Fruit fly (Drosophila melanogaster): Measurements from ENCODE around the gene Ugt302E1.

DNA sequence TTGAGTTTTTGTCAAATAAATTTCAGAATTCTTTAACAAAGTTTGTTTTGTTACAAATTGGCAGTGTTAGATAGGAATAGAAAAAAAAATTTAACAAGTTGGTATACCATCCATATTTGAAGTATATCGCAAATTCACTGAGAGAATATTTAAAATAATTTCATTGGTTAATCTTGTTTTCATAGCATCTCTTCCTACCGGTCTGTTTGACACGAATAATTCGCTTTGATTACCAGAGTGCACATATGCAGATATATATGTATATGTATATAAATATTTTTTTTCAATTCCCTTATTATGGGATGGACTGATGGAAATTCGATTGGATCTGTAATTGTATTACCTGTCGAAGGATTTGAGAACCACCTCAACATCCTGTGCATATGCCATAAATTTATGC, 38.8 kb upstream of the Ugt302E1 start, which contains the start of gene SdhCL:
- no peak for TF ChIP-seq CG8478 (optimal IDR thresholded peaks at IDR 0.05)
- TF ChIP-seq CTCF (optimal IDR thresholded peaks at IDR 0.05), result no peak
